Fruit fly (Drosophila melanogaster) whole organism, embryonic: ENCODE measurements around the gene Ufsp2.
A peak's percentile ranks its signal among the peaks of the same experiment; 100 is the strongest.

ENCODE experiments used
- Adf1 ChIP-seq: fragments of 200-800 bp; sonication (Bioruptor generic); IDR thresholded peaks from 2 replicates; pipeline ENCODE4 v1.3.6; 2022; ENCODE audit warnings: missing biosample characterization, missing genetic modification characterization
- BtbVII ChIP-seq: fragments of 200-800 bp; sonication (Bioruptor generic); optimal IDR thresholded peaks from 3 replicates; lab custom pipeline; 2017; ENCODE audit warnings: missing biosample characterization, mild to moderate bottlenecking, missing genetic modification characterization
- C15 ChIP-seq: fragments of 200-800 bp; sonication (Bioruptor generic); IDR thresholded peaks from 3 replicates; pipeline ENCODE4 v1.3.6; 2022; ENCODE audit warnings: missing biosample characterization, missing genetic modification characterization
- CG10959 ChIP-seq: fragments of 200-800 bp; sonication (Bioruptor generic); IDR thresholded peaks from 2 replicates; pipeline ENCODE4 v1.3.6; 2022; ENCODE audit warnings: missing biosample characterization, missing genetic modification characterization
- CG12071 ChIP-seq: fragments of 200-800 bp; sonication (Bioruptor generic); optimal IDR thresholded peaks from 3 replicates; lab custom pipeline; 2018; ENCODE audit warnings: missing biosample characterization, mild to moderate bottlenecking, missing genetic modification characterization
- CG12155 ChIP-seq: fragments of 200-800 bp; sonication (Bioruptor generic); optimal IDR thresholded peaks from 3 replicates; lab custom pipeline; 2016; ENCODE audit warnings: missing biosample characterization, missing genetic modification characterization
- CG12769 ChIP-seq: fragments of 200-800 bp; sonication (Bioruptor generic); optimal IDR thresholded peaks from 2 replicates; lab custom pipeline; 2019; ENCODE audit warnings: missing biosample characterization, mild to moderate bottlenecking, missing genetic modification characterization, moderate library complexity
- CG13296 ChIP-seq: fragments of 200-800 bp; sonication (Bioruptor generic); optimal IDR thresholded peaks from 3 replicates; lab custom pipeline; 2018; ENCODE audit warnings: missing biosample characterization, mild to moderate bottlenecking, missing genetic modification characterization
- CG14014 ChIP-seq: fragments of 200-800 bp; sonication (Bioruptor generic); IDR thresholded peaks from 2 replicates; pipeline ENCODE4 v1.3.6; 2022; ENCODE audit warnings: missing biosample characterization, missing genetic modification characterization
- CG1602 ChIP-seq: fragments of 200-800 bp; sonication (Bioruptor generic); optimal IDR thresholded peaks from 3 replicates; lab custom pipeline; 2016; ENCODE audit warnings: missing biosample characterization, missing genetic modification characterization
- CG1603 ChIP-seq: fragments of 200-800 bp; sonication (Bioruptor generic); optimal IDR thresholded peaks from 2 replicates; lab custom pipeline; 2019; ENCODE audit warnings: missing biosample characterization, mild to moderate bottlenecking, missing genetic modification characterization, moderate library complexity
- CG16813 ChIP-seq: fragments of 200-800 bp; sonication (Bioruptor generic); IDR thresholded peaks from 3 replicates; pipeline ENCODE4 v1.3.6; 2022; ENCODE audit warnings: missing biosample characterization, missing genetic modification characterization; ENCODE audit not compliant: partially characterized antibody
- CG17186 ChIP-seq: fragments of 200-800 bp; sonication (Bioruptor generic); optimal IDR thresholded peaks from 3 replicates; lab custom pipeline; 2017; ENCODE audit warnings: missing biosample characterization, missing genetic modification reagents, missing genetic modification characterization
- CG17385 ChIP-seq: fragments of 200-800 bp; sonication (Bioruptor generic); optimal IDR thresholded peaks from 3 replicates; lab custom pipeline; 2018; ENCODE audit warnings: missing biosample characterization, mild to moderate bottlenecking, missing genetic modification characterization
- CG18619 ChIP-seq: fragments of 200-800 bp; sonication (Bioruptor generic); optimal IDR thresholded peaks from 3 replicates; lab custom pipeline; 2017; ENCODE audit warnings: missing biosample characterization, mild to moderate bottlenecking, missing genetic modification characterization
- CG2199 ChIP-seq: fragments of 200-800 bp; sonication (Bioruptor generic); IDR thresholded peaks from 3 replicates; pipeline ENCODE4 v1.3.6; 2022; ENCODE audit warnings: missing biosample characterization, missing genetic modification characterization
- CG33557 ChIP-seq: fragments of 200-800 bp; sonication (Bioruptor generic); optimal IDR thresholded peaks from 2 replicates; lab custom pipeline; 2019; ENCODE audit warnings: missing biosample characterization, mild to moderate bottlenecking, missing genetic modification characterization, moderate library complexity
- CG42726 ChIP-seq: fragments of 200-800 bp; sonication (Bioruptor generic); IDR thresholded peaks from 2 replicates; pipeline ENCODE4 v1.3.6; 2022; ENCODE audit warnings: missing biosample characterization, missing genetic modification characterization; ENCODE audit not compliant: partially characterized antibody
- CG6654 ChIP-seq: fragments of 200-800 bp; sonication (Bioruptor generic); optimal IDR thresholded peaks from 2 replicates; lab custom pipeline; 2017; ENCODE audit warnings: missing biosample characterization, mild to moderate bottlenecking, missing genetic modification characterization
- CG6683 ChIP-seq: fragments of 200-800 bp; sonication (Bioruptor generic); optimal IDR thresholded peaks from 2 replicates; lab custom pipeline; 2017; ENCODE audit warnings: missing biosample characterization, mild to moderate bottlenecking, missing genetic modification characterization, missing genetic modification reagents
- CG6813 ChIP-seq: fragments of 200-800 bp; sonication (Bioruptor generic); optimal IDR thresholded peaks from 2 replicates; lab custom pipeline; 2017; ENCODE audit warnings: missing biosample characterization, missing genetic modification characterization, mild to moderate bottlenecking, moderate library complexity, missing genetic modification reagents
- CG7357 ChIP-seq: fragments of 200-800 bp; sonication (Bioruptor generic); IDR thresholded peaks from 3 replicates; pipeline ENCODE4 v1.3.6; 2022; ENCODE audit warnings: missing biosample characterization, missing genetic modification characterization
- CG8924 ChIP-seq: fragments of 200-800 bp; optimal IDR thresholded peaks from 3 replicates; lab custom pipeline; 2019; ENCODE audit warnings: missing biosample characterization, mild to moderate bottlenecking, missing genetic modification characterization, moderate library complexity
- CG9797 ChIP-seq: fragments of 200-800 bp; sonication (Bioruptor generic); optimal IDR thresholded peaks from 3 replicates; lab custom pipeline; 2018; ENCODE audit warnings: missing biosample characterization, mild to moderate bottlenecking, missing genetic modification characterization
- CrebB ChIP-seq: fragments of 200-800 bp; sonication (Bioruptor generic); optimal IDR thresholded peaks from 3 replicates; lab custom pipeline; 2018; ENCODE audit warnings: missing biosample characterization, mild to moderate bottlenecking, missing genetic modification characterization
- D19A ChIP-seq: fragments of 200-800 bp; optimal IDR thresholded peaks from 3 replicates; lab custom pipeline; 2019; ENCODE audit warnings: missing biosample characterization, mild to moderate bottlenecking, missing genetic modification characterization, moderate library complexity
- Dip2 ChIP-seq: fragments of 200-800 bp; sonication (Bioruptor generic); IDR thresholded peaks from 2 replicates; pipeline ENCODE4 v1.3.6; 2022; ENCODE audit warnings: missing biosample characterization, missing genetic modification characterization
- E2f1 ChIP-seq: fragments of 200-800 bp; sonication (Bioruptor generic); IDR thresholded peaks from 2 replicates; pipeline ENCODE4 v1.3.6; 2022; ENCODE audit warnings: missing biosample characterization, missing genetic modification characterization
- HLH3B ChIP-seq: fragments of 200-800 bp; sonication (Bioruptor generic); IDR thresholded peaks from 2 replicates; pipeline ENCODE4 v1.3.6; 2022; ENCODE audit warnings: missing biosample characterization, missing genetic modification characterization
- Hr39 ChIP-seq: fragments of >200 bp; optimal IDR thresholded peaks from 2 replicates; lab custom pipeline; 2017
- Hsf ChIP-seq: fragments of 200-800 bp; sonication (Bioruptor generic); optimal IDR thresholded peaks from 3 replicates; lab custom pipeline; 2016; ENCODE audit warnings: missing biosample characterization, missing genetic modification characterization
- Sox102F ChIP-seq: fragments of 200-800 bp; sonication (Bioruptor generic); optimal IDR thresholded peaks from 2 replicates; lab custom pipeline; 2018; ENCODE audit warnings: missing biosample characterization, mild to moderate bottlenecking, missing genetic modification characterization, moderate library complexity
- Sry-β ChIP-seq: fragments of 200-800 bp; sonication (Bioruptor generic); optimal IDR thresholded peaks from 2 replicates; lab custom pipeline; 2018; ENCODE audit warnings: missing biosample characterization, mild to moderate bottlenecking, missing genetic modification characterization, moderate library complexity
- amos ChIP-seq: fragments of 200-800 bp; sonication (Bioruptor generic); IDR thresholded peaks from 2 replicates; pipeline ENCODE4 v1.3.6; 2022; ENCODE audit warnings: missing biosample characterization, missing genetic modification characterization; ENCODE audit not compliant: partially characterized antibody
- en ChIP-seq: fragments of 200-800 bp; sonication (Bioruptor generic); optimal IDR thresholded peaks from 2 replicates; lab custom pipeline; 2016; ENCODE audit warnings: missing biosample characterization, missing genetic modification characterization
- ftz-f1 ChIP-seq: fragments of 200-800 bp; sonication (Bioruptor generic); optimal IDR thresholded peaks from 2 replicates; lab custom pipeline; 2016; ENCODE audit warnings: missing biosample characterization, missing genetic modification characterization
- gt ChIP-seq: fragments of 200-800 bp; sonication (Bioruptor generic); IDR thresholded peaks from 2 replicates; pipeline ENCODE4 v1.3.6; 2022; ENCODE audit warnings: missing biosample characterization, missing genetic modification characterization
- insv ChIP-seq, 2 experiments: fragments of 200-800 bp; sonication (Bioruptor generic); optimal IDR thresholded peaks; 3 replicates each; lab custom pipeline; 2016 to 2018; ENCODE audit warnings: missing biosample characterization in 2 of 2, missing genetic modification characterization in 2 of 2
- jigr1 ChIP-seq: fragments of 200-800 bp; sonication (Bioruptor generic); IDR thresholded peaks from 3 replicates; pipeline ENCODE4 v1.3.6; 2022; ENCODE audit warnings: missing biosample characterization, missing genetic modification characterization
- kay ChIP-seq: fragments of 200-800 bp; sonication (Bioruptor generic); optimal IDR thresholded peaks from 2 replicates; lab custom pipeline; 2016; ENCODE audit warnings: missing biosample characterization, missing genetic modification characterization
- klu ChIP-seq: fragments of 200-800 bp; sonication (Bioruptor generic); IDR thresholded peaks from 2 replicates; pipeline ENCODE4 v1.3.6; 2022; ENCODE audit warnings: missing biosample characterization, missing genetic modification characterization
- otp ChIP-seq: fragments of 200-800 bp; sonication (Bioruptor generic); IDR thresholded peaks from 3 replicates; pipeline ENCODE4, ENCODE4 v1.3.6; 2022; ENCODE audit warnings: missing biosample characterization, missing genetic modification characterization
- rib ChIP-seq: fragments of 200-800 bp; sonication (Bioruptor generic); IDR thresholded peaks from 2 replicates; pipeline ENCODE4 v1.3.6; 2022; ENCODE audit warnings: missing biosample characterization, missing genetic modification characterization
- run ChIP-seq: fragments of 200-800 bp; sonication (Bioruptor generic); optimal IDR thresholded peaks from 3 replicates; lab custom pipeline; 2018; ENCODE audit warnings: missing biosample characterization, mild to moderate bottlenecking, missing genetic modification characterization
- so ChIP-seq: fragments of 200-800 bp; sonication (Bioruptor generic); IDR thresholded peaks from 3 replicates; pipeline ENCODE4 v1.3.6; 2022; ENCODE audit warnings: missing biosample characterization, missing genetic modification characterization
- sr ChIP-seq: fragments of 200-800 bp; sonication (Bioruptor generic); IDR thresholded peaks from 3 replicates; pipeline ENCODE4 v1.3.6; 2022; ENCODE audit warnings: missing biosample characterization, missing genetic modification characterization
- tna ChIP-seq: fragments of 200-800 bp; sonication (Bioruptor generic); IDR thresholded peaks from 2 replicates; pipeline ENCODE4 v1.3.6; 2022; ENCODE audit warnings: missing biosample characterization, missing genetic modification characterization; ENCODE audit not compliant: partially characterized antibody
- trh ChIP-seq: fragments of 200-800 bp; sonication (Bioruptor generic); optimal IDR thresholded peaks from 2 replicates; lab custom pipeline; 2016; ENCODE audit warnings: missing biosample characterization, missing genetic modification characterization
- zfh2 ChIP-seq: fragments of 200-800 bp; sonication (Bioruptor generic); optimal IDR thresholded peaks from 2 replicates; lab custom pipeline; 2016; ENCODE audit warnings: missing biosample characterization, missing genetic modification characterization

Gene Ufsp2

DNA sequence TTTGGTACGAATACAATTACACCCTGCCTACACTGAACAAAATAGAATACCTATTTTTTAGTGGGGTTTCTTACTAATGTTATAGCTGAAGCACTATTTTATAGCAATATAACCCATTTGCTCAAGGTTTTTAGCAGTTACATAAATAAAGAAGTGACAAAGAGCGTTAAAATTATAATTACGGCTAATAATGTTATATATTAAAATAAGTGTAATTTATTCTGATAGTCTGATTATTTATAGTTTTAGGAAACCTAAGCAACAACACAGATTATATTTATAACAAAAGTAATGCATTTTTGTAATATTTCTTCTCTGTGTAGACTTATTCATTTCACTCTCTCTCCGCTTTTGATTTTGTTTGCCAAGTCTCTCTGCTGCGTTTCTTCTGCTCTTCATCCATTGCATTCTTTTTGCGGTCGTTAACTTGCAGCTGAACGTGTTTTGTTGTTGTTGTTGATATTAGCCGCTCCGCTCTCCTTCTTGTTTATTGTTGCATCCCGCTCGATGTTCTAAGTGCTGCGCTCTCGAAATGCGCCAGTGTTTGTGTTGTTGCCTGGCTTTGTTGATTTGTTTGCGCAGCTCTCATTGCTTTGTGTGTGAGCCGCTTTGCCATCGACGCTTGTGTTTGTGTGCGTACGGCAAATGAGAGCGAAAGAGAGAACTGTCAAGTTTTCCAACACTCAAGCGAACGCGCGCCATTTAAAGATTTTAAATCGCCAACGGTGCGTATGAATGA lies 49.5 kb downstream of the Ufsp2 start (continued):
- TF ChIP-seq en (GFP tag; lab: Kevin White, UChicago) (no peak), klu (no peak; the same call in 1 of the 2 replicates), zfh2 (GFP tag; lab: Kevin White, UChicago) (peak; percentile 15), Sry-β (peak; percentile 44), CG18619 (GFP tag; lab: Kevin White, UChicago) (peak; percentile 87), CG12155 (GFP tag; lab: Kevin White, UChicago) (peak; percentile 75), CG6683 (GFP tag; lab: Kevin White, UChicago) (peak; percentile 84), HLH3B (GFP tag; lab: Robert Waterston, UW) (peak; percentile 78), CG33557 (GFP tag; lab: Kevin White, UChicago) (peak; percentile 60), Hr39 (lab: Kevin White, UChicago) (no peak), C15 (GFP tag; lab: Robert Waterston, UW) (peak; percentile 76; the same call in 2 of the 3 replicates), rib (GFP tag; lab: Robert Waterston, UW) (no peak), CG12071 (GFP tag; lab: Kevin White, UChicago) (peak; percentile 77), Hsf (GFP tag; lab: Kevin White, UChicago) (peak; percentile 69), Dip2 (GFP tag; lab: Robert Waterston, UW) (no peak), CG10959 (GFP tag; lab: Robert Waterston, UW) (peak; percentile 7; the same call in 1 of the 2 replicates), CG6654 (GFP tag; lab: Kevin White, UChicago) (peak; percentile 87), CG8924 (tag; lab: Kevin White, UChicago) (peak; percentile 95), Sox102F (GFP tag; lab: Kevin White, UChicago) (peak; percentile 97), run (tag; lab: Kevin White, UChicago) (peak; percentile 89), so (GFP tag; lab: Robert Waterston, UW) (peak; percentile 57; the same call in 1 of the 3 replicates), E2f1 (peak; percentile 83), trh (peak; percentile 59), CG14014 (GFP tag; lab: Robert Waterston, UW) (peak; percentile 76), D19A (tag; lab: Kevin White, UChicago) (peak; percentile 92), CG6813 (peak; percentile 71), BtbVII (GFP tag; lab: Kevin White, UChicago) (peak; percentile 89), otp (GFP tag; lab: Robert Waterston, UW) (peak; percentile 21; the same call in 1 of the 3 replicates), insv (GFP tag; optimal IDR thresholded peaks at IDR 0.05; lab: Kevin White, UChicago) (peak in 1 of 2 experiments; percentile 5), CG16813 (GFP tag; lab: Robert Waterston, UW) (no peak), CG17385 (GFP tag; lab: Kevin White, UChicago) (peak; percentile 86), CG13296 (GFP tag; lab: Kevin White, UChicago) (peak; percentile 79), CrebB (tag; lab: Kevin White, UChicago) (peak; percentile 52), CG1603 (peak; percentile 38), sr (no peak; the same call in 2 of the 3 replicates), CG2199 (GFP tag; lab: Robert Waterston, UW) (0 out of 3 replicates have a peak, but pooled peaks have one; percentile 13), gt (GFP tag; lab: Robert Waterston, UW) (peak; percentile 52), jigr1 (peak; percentile 83; the same call in 2 of the 3 replicates), CG17186 (GFP tag; lab: Kevin White, UChicago) (peak; percentile 17), Adf1 (GFP tag; lab: Robert Waterston, UW) (peak; percentile 59; the same call in 1 of the 2 replicates), ftz-f1 (GFP tag; lab: Kevin White, UChicago) (no peak), CG7357 (GFP tag; lab: Robert Waterston, UW) (peak; percentile 84), amos (no peak), kay (GFP tag; lab: Kevin White, UChicago) (peak; percentile 59), CG1602 (GFP tag; lab: Kevin White, UChicago) (peak; percentile 88), CG12769 (tag; lab: Kevin White, UChicago) (no peak), CG42726 (GFP tag; lab: Robert Waterston, UW) (no peak), CG9797 (GFP tag; lab: Kevin White, UChicago) (peak; percentile 11), tna (no peak)
